Worm (Caenorhabditis elegans) whole organism, L4 larva: ENCODE measurements around the gene cyp-34A6.

Experiments used
- F10B5.3 ChIP-seq: sonication (generic microtip); optimal IDR thresholded peaks from 2 replicates; lab custom pipeline; 2016; ENCODE audit warnings: mild to moderate bottlenecking, missing genetic modification characterization, missing compliant biosample characterization
- F37D6.2 ChIP-seq: sonication (generic microtip); optimal IDR thresholded peaks from 2 replicates; lab custom pipeline; 2016; ENCODE audit warnings: mild to moderate bottlenecking, missing genetic modification characterization, missing compliant biosample characterization
- F49E8.2 ChIP-seq: sonication (generic microtip); optimal IDR thresholded peaks from 2 replicates; lab custom pipeline; 2016; ENCODE audit warnings: missing compliant biosample characterization, mild to moderate bottlenecking, missing genetic modification characterization, borderline replicate concordance
- R02D3.7 ChIP-seq: fragments of 150-350 bp; sonication (generic microtip); optimal IDR thresholded peaks from 3 replicates; lab custom pipeline; 2014; ENCODE audit warnings: missing biosample characterization, missing genetic modification characterization
- T20F7.1 ChIP-seq: fragments of 200-800 bp; sonication (Bioruptor generic); optimal IDR thresholded peaks from 2 replicates; lab custom pipeline; 2018; ENCODE audit warnings: mild to moderate bottlenecking, missing genetic modification characterization, missing compliant biosample characterization
- T26A8.4 ChIP-seq: fragments of 200-800 bp; sonication (Bioruptor generic); IDR thresholded peaks from 2 replicates; pipeline ENCODE4 v1.3.6; 2022; ENCODE audit warnings: missing genetic modification characterization, missing compliant biosample characterization
- ZK337.2 ChIP-seq: fragments of 200-800 bp; sonication (Bioruptor generic); IDR thresholded peaks from 2 replicates; pipeline ENCODE4 v1.3.6; 2022; ENCODE audit warnings: missing genetic modification reagents, missing genetic modification characterization, missing compliant biosample characterization
- ZK546.5 ChIP-seq, 2 experiments: sonication (generic microtip); optimal IDR thresholded peaks; 2 replicates each; lab custom pipeline; 2017; ENCODE audit warnings: missing biosample characterization in 2 of 2, missing genetic modification characterization in 2 of 2
- aha-1 ChIP-seq: fragments of 150-350 bp; peaks from one replicate; lab custom pipeline; 2014; ENCODE audit warnings: missing biosample characterization, missing genetic modification characterization
- arid-1 ChIP-seq: fragments of 200-800 bp; sonication (Bioruptor generic); conservative IDR thresholded peaks from 2 replicates; pipeline ENCODE4 v1.3.6; 2022; ENCODE audit warnings: missing genetic modification reagents, missing genetic modification characterization, missing compliant biosample characterization
- ceh-20 ChIP-seq: fragments of 200-800 bp; sonication (Bioruptor generic); IDR thresholded peaks from 2 replicates; pipeline ENCODE4 v1.3.6; 2022; ENCODE audit warnings: missing genetic modification reagents, missing genetic modification characterization, missing compliant biosample characterization
- ceh-28 ChIP-seq: fragments of 150-350 bp; optimal IDR thresholded peaks from 2 replicates; lab custom pipeline; 2014; ENCODE audit warnings: missing biosample characterization, missing genetic modification reagents, missing genetic modification characterization
- ces-1 ChIP-seq: fragments of 150-350 bp; sonication (generic microtip); optimal IDR thresholded peaks from 4 replicates; lab custom pipeline; 2014; ENCODE audit warnings: missing biosample characterization, missing genetic modification reagents, missing genetic modification characterization
- ctbp-1 ChIP-seq: fragments of 200-800 bp; sonication (Bioruptor generic); IDR thresholded peaks from 2 replicates; pipeline ENCODE4 v1.3.6; 2022; ENCODE audit warnings: missing genetic modification reagents, missing genetic modification characterization, missing compliant biosample characterization
- daf-12 ChIP-seq: fragments of 150-350 bp; optimal IDR thresholded peaks from 2 replicates; lab custom pipeline; 2014; ENCODE audit warnings: missing biosample characterization, missing genetic modification reagents, missing genetic modification characterization
- daf-16 ChIP-seq, 3 experiments: sonication (generic microtip); optimal IDR thresholded peaks; 2 replicates each; lab custom pipeline; 2016 to 2017; ENCODE audit warnings: missing genetic modification characterization in 3 of 3, missing genetic modification reagents in 3 of 3, mild to moderate bottlenecking in 2 of 3, missing compliant biosample characterization in 2 of 3, missing biosample characterization in 1 of 3, moderate library complexity in 1 of 3
- daf-8 ChIP-seq: fragments of 200-800 bp; sonication (Bioruptor generic); IDR thresholded peaks from 2 replicates; pipeline ENCODE4 v1.3.6; 2022; ENCODE audit warnings: missing genetic modification characterization, missing compliant biosample characterization
- dmd-6 ChIP-seq: fragments of 200-800 bp; sonication (Bioruptor generic); IDR thresholded peaks from 2 replicates; pipeline ENCODE4 v1.3.6; 2022; ENCODE audit warnings: missing genetic modification reagents, missing genetic modification characterization, missing compliant biosample characterization
- duxl-1 ChIP-seq: sonication (generic microtip); optimal IDR thresholded peaks from 2 replicates; lab custom pipeline; 2016; ENCODE audit warnings: mild to moderate bottlenecking, missing genetic modification characterization, moderate library complexity, missing compliant biosample characterization; ENCODE audit not compliant: poor library complexity
- egl-43 ChIP-seq: fragments of 200-800 bp; sonication (Bioruptor generic); IDR thresholded peaks from 2 replicates; pipeline ENCODE4 v1.3.6; 2022; ENCODE audit warnings: missing genetic modification reagents, missing genetic modification characterization, missing compliant biosample characterization
- fkh-10 ChIP-seq: fragments of 150-350 bp; optimal IDR thresholded peaks from 2 replicates; lab custom pipeline; 2014; ENCODE audit warnings: missing biosample characterization, missing genetic modification reagents, missing genetic modification characterization
- hlh-11 ChIP-seq: fragments of 200-800 bp; sonication (Bioruptor generic); optimal IDR thresholded peaks from 2 replicates; lab custom pipeline; 2018; ENCODE audit warnings: mild to moderate bottlenecking, missing genetic modification characterization, missing compliant biosample characterization
- hlh-30 ChIP-seq: sonication (generic microtip); optimal IDR thresholded peaks from 2 replicates; lab custom pipeline; 2017; ENCODE audit warnings: antibody characterized with exemption, mild to moderate bottlenecking, missing genetic modification characterization, missing compliant biosample characterization; ENCODE audit not compliant: insufficient read depth
- lim-7 ChIP-seq: fragments of 200-800 bp; sonication (Bioruptor generic); IDR thresholded peaks from 2 replicates; pipeline ENCODE4 v1.3.6; 2022; ENCODE audit warnings: missing genetic modification characterization, missing compliant biosample characterization
- lin-15B ChIP-seq: fragments of 150-350 bp; sonication (generic microtip); optimal IDR thresholded peaks from 3 replicates; lab custom pipeline; 2014; ENCODE audit warnings: missing biosample characterization, missing genetic modification characterization
- lin-38 ChIP-seq: fragments of 200-800 bp; sonication (Bioruptor generic); IDR thresholded peaks from 2 replicates; pipeline ENCODE4 v1.3.6; 2022; ENCODE audit warnings: missing genetic modification reagents, missing genetic modification characterization, missing compliant biosample characterization
- lsy-2 ChIP-seq, 2 experiments: fragments of 150-350 bp in 1 of 2; sonication (generic microtip) in 1 of 2; optimal IDR thresholded peaks; 2 replicates each; lab custom pipeline; 2014 to 2017; ENCODE audit warnings: missing biosample characterization in 2 of 2, missing genetic modification characterization in 2 of 2
- mdl-1 ChIP-seq, 2 experiments: fragments of 150-350 bp in 1 of 2; sonication (generic microtip) in 1 of 2; optimal IDR thresholded peaks; 2 replicates each; lab custom pipeline; 2014 to 2017; ENCODE audit warnings: missing biosample characterization in 2 of 2, missing genetic modification characterization in 2 of 2
- mdt-29 ChIP-seq: fragments of 200-800 bp; sonication (Bioruptor generic); IDR thresholded peaks from 2 replicates; pipeline ENCODE4 v1.3.6; 2022; ENCODE audit warnings: missing genetic modification reagents, missing genetic modification characterization, missing compliant biosample characterization
- mep-1 ChIP-seq: fragments of 150-350 bp; sonication (generic microtip); optimal IDR thresholded peaks from 3 replicates; lab custom pipeline; 2014; ENCODE audit warnings: missing biosample characterization, missing genetic modification characterization
- mxl-3 ChIP-seq: fragments of 200-800 bp; sonication (Bioruptor generic); optimal IDR thresholded peaks from 2 replicates; lab custom pipeline; 2018; ENCODE audit warnings: mild to moderate bottlenecking, missing genetic modification characterization, missing compliant biosample characterization
- nhr-10 ChIP-seq: fragments of 150-350 bp; optimal IDR thresholded peaks from 2 replicates; lab custom pipeline; 2014; ENCODE audit warnings: missing biosample characterization, missing genetic modification characterization
- nhr-102 ChIP-seq: sonication (generic microtip); optimal IDR thresholded peaks from 2 replicates; lab custom pipeline; 2016; ENCODE audit warnings: mild to moderate bottlenecking, missing genetic modification characterization, moderate library complexity, missing compliant biosample characterization
- nhr-11 ChIP-seq: fragments of 150-350 bp; optimal IDR thresholded peaks from 2 replicates; lab custom pipeline; 2014; ENCODE audit warnings: missing biosample characterization, missing genetic modification characterization
- nhr-25 ChIP-seq: sonication (generic microtip); optimal IDR thresholded peaks from 2 replicates; lab custom pipeline; 2017; ENCODE audit warnings: missing genetic modification characterization, mild to moderate bottlenecking, missing compliant biosample characterization, antibody characterized with exemption, moderate library complexity, borderline replicate concordance; ENCODE audit not compliant: insufficient read depth
- nhr-28 ChIP-seq: fragments of 150-350 bp; optimal IDR thresholded peaks from 2 replicates; lab custom pipeline; 2014; ENCODE audit warnings: missing biosample characterization, missing genetic modification characterization
- nhr-6 ChIP-seq: fragments of 150-350 bp; optimal IDR thresholded peaks from 2 replicates; lab custom pipeline; 2014; ENCODE audit warnings: missing biosample characterization, missing genetic modification characterization
- nhr-76 ChIP-seq: fragments of 150-350 bp; optimal IDR thresholded peaks from 2 replicates; lab custom pipeline; 2014; ENCODE audit warnings: missing biosample characterization, missing genetic modification characterization
- nhr-77 ChIP-seq: fragments of 150-350 bp; optimal IDR thresholded peaks from 2 replicates; lab custom pipeline; 2014; ENCODE audit warnings: missing biosample characterization, missing genetic modification characterization
- php-3 ChIP-seq: fragments of 200-800 bp; sonication (Bioruptor generic); IDR thresholded peaks from 2 replicates; pipeline ENCODE4 v1.3.6; 2022; ENCODE audit warnings: missing genetic modification reagents, missing genetic modification characterization, missing compliant biosample characterization
- saeg-2 ChIP-seq: fragments of 200-800 bp; sonication (Bioruptor generic); IDR thresholded peaks from 2 replicates; pipeline ENCODE4 v1.3.6; 2022; ENCODE audit warnings: missing genetic modification reagents, missing genetic modification characterization, missing compliant biosample characterization
- snpc-1.2 ChIP-seq: fragments of 200-800 bp; sonication (Bioruptor generic); IDR thresholded peaks from 2 replicates; pipeline ENCODE4 v1.3.6; 2022; ENCODE audit warnings: missing genetic modification reagents, missing genetic modification characterization, missing compliant biosample characterization
- spr-1 ChIP-seq: sonication (generic microtip); optimal IDR thresholded peaks from 2 replicates; lab custom pipeline; 2016; ENCODE audit warnings: mild to moderate bottlenecking, missing genetic modification characterization, missing compliant biosample characterization
- spr-3 ChIP-seq: fragments of 200-800 bp; sonication (Bioruptor generic); optimal IDR thresholded peaks from 2 replicates; lab custom pipeline; 2018; ENCODE audit warnings: mild to moderate bottlenecking, missing genetic modification characterization, missing compliant biosample characterization
- unc-62 ChIP-seq, 3 experiments: fragments of 150-350 bp in 1 of 3; sonication (generic microtip); optimal IDR thresholded peaks in 2 of 3; peaks in 1 of 3; 1 replicate in 1 of 3; 2 replicates in 2 of 3; lab custom pipeline; 2014 to 2017; ENCODE audit warnings: missing biosample characterization in 3 of 3, missing genetic modification characterization in 3 of 3, missing genetic modification reagents in 3 of 3, missing genotype in 1 of 3
- zip-11 ChIP-seq: fragments of 200-800 bp; sonication (Bioruptor generic); IDR thresholded peaks from 2 replicates; pipeline ENCODE4 v1.3.6; 2022; ENCODE audit warnings: missing genetic modification characterization, missing compliant biosample characterization

The cyp-34A6 gene

DNA sequence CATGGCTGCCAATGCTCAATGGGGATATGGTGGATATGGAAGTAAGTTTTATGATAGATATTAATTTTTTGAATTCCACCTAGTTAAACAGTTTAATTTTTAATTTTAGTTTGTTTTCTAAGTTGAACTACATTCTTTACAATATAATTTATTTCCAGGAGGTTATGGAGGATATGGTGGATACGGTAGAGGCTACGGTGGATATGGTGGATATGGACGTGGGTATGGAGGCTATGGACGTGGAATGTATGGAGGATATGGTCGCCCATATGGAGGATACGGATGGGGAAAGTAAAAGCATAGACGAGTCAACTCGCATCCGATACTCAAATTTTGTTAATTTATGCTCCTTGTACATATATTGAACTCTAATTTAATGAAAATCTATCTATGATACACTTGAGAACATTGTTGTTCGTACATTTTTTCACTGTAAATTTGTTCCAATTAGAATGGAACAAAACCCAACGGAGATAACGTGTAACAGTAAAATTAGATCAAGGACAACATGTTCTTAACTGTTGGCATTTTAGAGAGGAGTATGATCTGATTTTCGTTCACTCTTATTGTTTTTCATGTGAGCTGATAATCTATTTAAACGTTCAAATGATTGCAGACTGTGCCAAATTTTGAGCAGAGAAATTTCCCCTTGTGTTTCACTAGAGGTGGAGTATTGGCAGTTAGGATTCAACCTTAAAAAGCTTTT lies 19.2 kb upstream of the cyp-34A6 start:
- peak; percentile 98 for TF ChIP-seq aha-1 (tag; lab: Kevin White, UChicago)
- no peak for TF ChIP-seq ces-1 (GFP tag; lab: Kevin White, UChicago)
- peak in 1 of 2 experiments; percentile 84 for TF ChIP-seq unc-62 (GFP tag; optimal IDR thresholded peaks at IDR 0.05 in 1 of 2; lab: Kevin White, UChicago)
- TF ChIP-seq unc-62 (tag; optimal IDR thresholded peaks at IDR 0.05; lab: Kevin White, UChicago), result no peak

- TF ChIP-seq daf-12, result no peak
- no peak for TF ChIP-seq lsy-2 (tag; optimal IDR thresholded peaks at IDR 0.05; lab: Kevin White, UChicago)
- peak; percentile 15 for TF ChIP-seq nhr-11
- TF ChIP-seq saeg-2 (GFP tag; lab: Robert Waterston, UW), result no peak
- TF ChIP-seq duxl-1, result no peak
- TF ChIP-seq hlh-11 (tag; lab: Kevin White, UChicago), result peak; percentile 79
- TF ChIP-seq spr-1 (tag; lab: Kevin White, UChicago), result no peak
- TF ChIP-seq zip-11, result no peak
- no peak for TF ChIP-seq lin-15B (tag; lab: Kevin White, UChicago)
- no peak for TF ChIP-seq F10B5.3 (tag; lab: Kevin White, UChicago)
- TF ChIP-seq spr-3, result no peak
- no peak for TF ChIP-seq nhr-77
- peak; percentile 29 for TF ChIP-seq nhr-102 (tag; lab: Kevin White, UChicago)
- peak; percentile 74 for TF ChIP-seq nhr-25
- TF ChIP-seq nhr-10 (tag; lab: Kevin White, UChicago), result peak; percentile 71
- no peak for TF ChIP-seq ctbp-1 (GFP tag; lab: Robert Waterston, UW)
- TF ChIP-seq egl-43 (GFP tag; lab: Robert Waterston, UW), result no peak
- peak; percentile 68 for TF ChIP-seq mxl-3 (GFP tag; lab: Kevin White, UChicago)
- TF ChIP-seq lin-38 (GFP tag; lab: Robert Waterston, UW), result no peak
- no peak for TF ChIP-seq ceh-28 (tag; lab: Kevin White, UChicago)
- TF ChIP-seq ZK337.2, result no peak
- no peak for TF ChIP-seq arid-1 (GFP tag; lab: Robert Waterston, UW)
- TF ChIP-seq mdt-29 (GFP tag; lab: Robert Waterston, UW), result no peak
- TF ChIP-seq nhr-28, result peak; percentile 74
- no peak for TF ChIP-seq lim-7 (GFP tag; lab: Robert Waterston, UW)
- peak in 1 of 2 experiments; percentile 63 for TF ChIP-seq unc-62 (GFP tag; optimal IDR thresholded peaks at IDR 0.05 in 1 of 2; lab: Kevin White, UChicago)
- no peak for TF ChIP-seq unc-62 (tag; optimal IDR thresholded peaks at IDR 0.05; lab: Kevin White, UChicago)
- TF ChIP-seq daf-16 (GFP tag; optimal IDR thresholded peaks at IDR 0.05; lab: Kevin White, UChicago), result no peak
- TF ChIP-seq daf-16 (tag; optimal IDR thresholded peaks at IDR 0.05; lab: Kevin White, UChicago), result no peak
- TF ChIP-seq fkh-10 (GFP tag; lab: Kevin White, UChicago), result no peak
- no peak for TF ChIP-seq F49E8.2 (tag; lab: Kevin White, UChicago)
- TF ChIP-seq snpc-1.2 (GFP tag; lab: Robert Waterston, UW), result no peak
- no peak for TF ChIP-seq ZK546.5 (tag; optimal IDR thresholded peaks at IDR 0.05; lab: Kevin White, UChicago)
- TF ChIP-seq daf-8 (GFP tag; lab: Robert Waterston, UW), result no peak
- 0 out of 2 replicates have a peak, but pooled peaks have one; percentile 14 for TF ChIP-seq ceh-20 (GFP tag; lab: Robert Waterston, UW)
- no peak for TF ChIP-seq nhr-6
- no peak for TF ChIP-seq F37D6.2 (tag; lab: Kevin White, UChicago)
- TF ChIP-seq hlh-30 (tag; lab: Kevin White, UChicago), result peak; percentile 30
- TF ChIP-seq aha-1 (tag; lab: Kevin White, UChicago), result no peak
- TF ChIP-seq T26A8.4 (GFP tag; lab: Robert Waterston, UW), result no peak
- TF ChIP-seq mep-1 (tag; lab: Kevin White, UChicago), result no peak
- 0 out of 2 replicates have a peak, but pooled peaks have one; percentile 17 for TF ChIP-seq dmd-6
- no peak for TF ChIP-seq T20F7.1 (GFP tag; lab: Kevin White, UChicago)
- peak in 1 of 2 experiments; percentile 75 for TF ChIP-seq mdl-1 (tag; optimal IDR thresholded peaks at IDR 0.05; lab: Kevin White, UChicago)
- TF ChIP-seq nhr-76 (tag; lab: Kevin White, UChicago), result no peak
- no peak for TF ChIP-seq R02D3.7 (tag; lab: Kevin White, UChicago)
- TF ChIP-seq php-3 (GFP tag; lab: Robert Waterston, UW), result no peak
Observed at ce11 chrV:3979819-3980218, 18.7 kb upstream of the cyp-34A6 start, which contains the start of gene nlp-31. Gene nlp-31, plus strand, starts transcription at chrV:3980055.
